Fruit fly (Drosophila melanogaster): Measurements from ENCODE around the gene gzl.
A peak's percentile ranks its signal among the peaks of the same experiment; 100 is the strongest.

gzl gene

DNA sequence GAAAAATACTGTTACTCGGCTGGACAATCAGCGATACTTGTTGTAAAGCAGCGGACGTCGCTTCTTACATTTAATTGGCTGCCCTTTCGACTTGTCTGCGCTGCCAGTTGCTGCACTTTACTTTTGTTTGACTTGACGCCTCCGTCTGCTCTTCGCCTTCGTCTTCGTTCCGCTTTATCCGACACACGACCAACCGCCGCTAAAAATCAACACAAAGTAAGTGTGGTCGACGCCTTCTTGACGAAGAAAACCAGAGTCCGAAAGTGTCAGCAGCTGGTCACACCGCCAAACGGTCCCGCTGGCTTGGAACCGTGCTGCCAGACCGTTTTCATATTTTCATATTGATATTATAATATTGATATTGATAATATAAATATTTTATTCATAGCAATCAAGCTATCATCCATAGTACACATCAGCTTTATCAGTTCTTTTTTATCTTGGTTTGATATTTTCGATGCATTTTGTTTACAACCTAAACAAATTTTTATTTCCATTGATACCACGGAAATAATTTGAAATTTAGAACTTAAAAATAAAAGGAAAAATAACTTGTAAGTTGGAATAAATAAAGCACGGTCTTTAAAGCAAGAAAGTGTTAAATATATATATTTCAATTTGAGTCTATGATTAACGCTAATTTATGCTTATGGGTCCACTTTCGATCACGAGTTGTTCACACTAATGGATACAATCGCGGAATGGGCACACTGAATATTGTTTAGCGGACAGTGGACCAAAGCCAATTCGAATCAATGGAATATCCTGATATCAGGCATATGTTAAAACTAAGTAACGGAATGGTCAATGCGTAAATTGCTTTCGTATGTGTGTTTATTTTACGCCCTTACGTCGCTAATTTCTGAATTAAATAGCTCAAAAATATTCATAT is 23.2 kb downstream of the gzl start, which contains the start of gene Dmtn (continued):
- TF ChIP-seq CG12769 (tag; optimal IDR thresholded peaks at IDR 0.05) (no peak), Hr78 (GFP tag; optimal IDR thresholded peaks at IDR 0.05) (no peak), Abd-B (GFP tag; optimal IDR thresholded peaks at IDR 0.05) (no peak), Doc3 (GFP tag; IDR thresholded peaks at IDR 0.05; ENCODE audit: partially characterized antibody) (no peak), gce (GFP tag; IDR thresholded peaks at IDR 0.05) (no peak), Aef1 (GFP tag; IDR thresholded peaks at IDR 0.05) (no peak), kah (GFP tag; optimal IDR thresholded peaks at IDR 0.05) (no peak), TFAM (GFP tag; optimal IDR thresholded peaks at IDR 0.05) (peak; percentile 24), CG12391 (tag; optimal IDR thresholded peaks at IDR 0.05) (peak; percentile 62), CG4328 (GFP tag; optimal IDR thresholded peaks at IDR 0.05) (no peak), toy (GFP tag; IDR thresholded peaks at IDR 0.05) (no peak), ato (GFP tag; IDR thresholded peaks at IDR 0.05; ENCODE audit: partially characterized antibody) (no peak), Sin3A (optimal IDR thresholded peaks at IDR 0.05) (peak; percentile 33), CG18476 (GFP tag; optimal IDR thresholded peaks at IDR 0.05) (no peak), pros (GFP tag; optimal IDR thresholded peaks at IDR 0.05) (peak; percentile 92), ranshi (GFP tag; IDR thresholded peaks at IDR 0.05) (no peak), Sox100B (GFP tag; optimal IDR thresholded peaks at IDR 0.05) (no peak), Nf-YA (GFP tag; IDR thresholded peaks at IDR 0.05) (no peak), CG34224 (GFP tag; IDR thresholded peaks at IDR 0.05; ENCODE audit: partially characterized antibody) (no peak), Mes4 (GFP tag; optimal IDR thresholded peaks at IDR 0.05) (no peak), nom (GFP tag; optimal IDR thresholded peaks at IDR 0.05) (peak; percentile 49), fd3F (GFP tag; optimal IDR thresholded peaks at IDR 0.05) (no peak), CG17385 (GFP tag; optimal IDR thresholded peaks at IDR 0.05) (no peak), klu (GFP tag; IDR thresholded peaks at IDR 0.05) (no peak), CG9817 (tag; optimal IDR thresholded peaks at IDR 0.05) (peak; percentile 15), CTCF (GFP tag; optimal IDR thresholded peaks at IDR 0.05) (no peak), CG15011 (GFP tag; optimal IDR thresholded peaks at IDR 0.05) (peak; percentile 10), onecut (GFP tag; IDR thresholded peaks at IDR 0.05) (peak; percentile 51), Gsc (GFP tag; IDR thresholded peaks at IDR 0.05) (no peak), Meics (GFP tag; optimal IDR thresholded peaks at IDR 0.05) (peak; percentile 10), z (GFP tag; IDR thresholded peaks at IDR 0.05) (no peak), sd (tag; optimal IDR thresholded peaks at IDR 0.05) (no peak), CG7963 (GFP tag; IDR thresholded peaks at IDR 0.05; ENCODE audit: partially characterized antibody) (no peak), shn (GFP tag; optimal IDR thresholded peaks at IDR 0.05) (no peak), CG9932 (GFP tag; IDR thresholded peaks at IDR 0.05) (no peak), jumu (GFP tag; optimal IDR thresholded peaks at IDR 0.05) (no peak), CG1832 (GFP tag; optimal IDR thresholded peaks at IDR 0.05) (no peak), knrl (GFP tag; IDR thresholded peaks at IDR 0.05; ENCODE audit: partially characterized antibody) (no peak), CG6683 (GFP tag; optimal IDR thresholded peaks at IDR 0.05) (no peak), CG10979 (tag; optimal IDR thresholded peaks at IDR 0.05) (no peak), ac (GFP tag; optimal IDR thresholded peaks at IDR 0.05) (peak; percentile 24), Trl (optimal IDR thresholded peaks at IDR 0.05) (peak in 1 of 2 experiments; percentile 21), Trl (GFP tag; optimal IDR thresholded peaks at IDR 0.05) (no peak), CG3163 (GFP tag; optimal IDR thresholded peaks at IDR 0.05) (peak; percentile 19), bbx (GFP tag; IDR thresholded peaks at IDR 0.05; ENCODE audit: partially characterized antibody) (no peak), salm (tag; optimal IDR thresholded peaks at IDR 0.05) (no peak), sisA (GFP tag; IDR thresholded peaks at IDR 0.05) (no peak), CG11504 (tag; optimal IDR thresholded peaks at IDR 0.05) (peak; percentile 55), CG4730 (GFP tag; IDR thresholded peaks at IDR 0.05) (no peak), CG7745 (tag; optimal IDR thresholded peaks at IDR 0.05) (no peak)
